Fruit fly (Drosophila melanogaster): ENCODE results near the gene aurB.

Gene aurB

DNA sequence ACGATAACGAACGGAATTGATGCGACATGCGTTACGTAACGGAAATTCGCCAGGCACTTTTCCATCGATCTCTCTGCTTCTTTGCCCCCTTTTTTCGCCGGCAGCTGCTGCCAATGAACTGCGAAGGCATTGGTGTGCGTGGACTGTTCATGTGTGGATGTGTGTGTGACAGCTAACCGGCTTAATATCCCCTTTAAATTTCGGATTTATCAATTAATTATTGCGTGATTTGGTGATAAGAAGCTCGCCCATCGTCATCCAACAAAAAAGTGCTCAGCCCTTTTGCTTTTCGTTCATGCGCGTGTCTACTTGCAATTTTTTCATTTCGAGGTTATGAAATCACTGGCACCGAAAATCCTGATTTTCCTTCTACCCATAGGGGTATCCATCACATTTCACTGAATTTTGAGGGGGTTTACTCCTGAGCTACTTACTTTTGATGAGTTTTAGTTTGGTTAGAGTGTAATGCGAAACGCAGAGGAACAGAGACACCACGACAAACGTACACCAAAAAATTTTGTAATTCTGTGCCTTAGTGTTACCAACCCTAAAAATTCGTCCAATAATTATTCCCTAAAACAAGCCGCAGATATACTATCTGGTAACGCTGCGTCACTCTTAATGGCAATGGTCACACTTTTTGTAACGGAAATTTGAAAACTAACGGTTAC is 7.4 kb downstream of the aurB start, which contains the start of gene porin (continued):
- TF ChIP-seq ssp (GFP tag; IDR thresholded peaks at IDR 0.05) (no peak), CG7963 (GFP tag; IDR thresholded peaks at IDR 0.05; ENCODE audit: partially characterized antibody) (no peak), zf30C (GFP tag; optimal IDR thresholded peaks at IDR 0.05) (no peak), insv (GFP tag; optimal IDR thresholded peaks at IDR 0.05) (peak in 1 of 2 experiments; percentile 41), en (GFP tag; optimal IDR thresholded peaks at IDR 0.05) (no peak), CG1603 (tag; optimal IDR thresholded peaks at IDR 0.05) (peak; percentile 84), gt (GFP tag; IDR thresholded peaks at IDR 0.05) (no peak), NfI (GFP tag; optimal IDR thresholded peaks at IDR 0.05) (no peak), bowl (GFP tag; IDR thresholded peaks at IDR 0.05) (no peak), corto (GFP tag; optimal IDR thresholded peaks at IDR 0.05) (no peak), Nf-YA (GFP tag; IDR thresholded peaks at IDR 0.05) (no peak), CG6272 (GFP tag; IDR thresholded peaks at IDR 0.05) (no peak), Atf6 (GFP tag; IDR thresholded peaks at IDR 0.05) (no peak), zen2 (GFP tag; IDR thresholded peaks at IDR 0.05; ENCODE audit: partially characterized antibody) (no peak), Ets97D (GFP tag; optimal IDR thresholded peaks at IDR 0.05) (peak; percentile 89), CG33213 (GFP tag; optimal IDR thresholded peaks at IDR 0.05) (peak; percentile 57), br (optimal IDR thresholded peaks at IDR 0.05) (no peak), nerfin-2 (GFP tag; IDR thresholded peaks at IDR 0.05; ENCODE audit: partially characterized antibody) (no peak), Tbp (GFP tag; optimal IDR thresholded peaks at IDR 0.05) (no peak), fd64A (GFP tag; optimal IDR thresholded peaks at IDR 0.05) (no peak), fd3F (GFP tag; optimal IDR thresholded peaks at IDR 0.05) (no peak), CG15479 (GFP tag; optimal IDR thresholded peaks at IDR 0.05) (peak; percentile 70), Spps (tag; optimal IDR thresholded peaks at IDR 0.05) (peak; percentile 19), maf-S (GFP tag; optimal IDR thresholded peaks at IDR 0.05) (no peak), CG30403 (GFP tag; optimal IDR thresholded peaks at IDR 0.05) (no peak), btn (GFP tag; optimal IDR thresholded peaks at IDR 0.05) (no peak), CG10654 (GFP tag; optimal IDR thresholded peaks at IDR 0.05) (no peak), Ada2b (GFP tag; IDR thresholded peaks at IDR 0.05) (no peak), cas (GFP tag; IDR thresholded peaks at IDR 0.05) (no peak), Sox100B (GFP tag; optimal IDR thresholded peaks at IDR 0.05) (no peak), CG8089 (GFP tag; optimal IDR thresholded peaks at IDR 0.05) (no peak), NFAT (GFP tag; IDR thresholded peaks at IDR 0.05) (no peak), Bdp1 (GFP tag; optimal IDR thresholded peaks at IDR 0.05) (no peak), pfk (GFP tag; optimal IDR thresholded peaks at IDR 0.05) (peak; percentile 62), chn (GFP tag; optimal IDR thresholded peaks at IDR 0.05) (no peak), bbx (GFP tag; IDR thresholded peaks at IDR 0.05; ENCODE audit: partially characterized antibody) (peak; percentile 67), ind (GFP tag; optimal IDR thresholded peaks at IDR 0.05) (no peak), Neu2 (GFP tag; optimal IDR thresholded peaks at IDR 0.05; ENCODE audit: borderline replicate concordance) (no peak), CG12104 (GFP tag; optimal IDR thresholded peaks at IDR 0.05) (no peak), CG3726 (GFP tag; IDR thresholded peaks at IDR 0.05) (no peak), pho (GFP tag; optimal IDR thresholded peaks at IDR 0.05) (no peak), TFAM (GFP tag; optimal IDR thresholded peaks at IDR 0.05) (no peak), CTCF (GFP tag; optimal IDR thresholded peaks at IDR 0.05) (peak; percentile 9), Hmr (GFP tag; optimal IDR thresholded peaks at IDR 0.05) (peak; percentile 62), trh (GFP tag; optimal IDR thresholded peaks at IDR 0.05) (no peak), gcm2 (GFP tag; optimal IDR thresholded peaks at IDR 0.05) (no peak), CG34376 (GFP tag; optimal IDR thresholded peaks at IDR 0.05) (peak; percentile 65), CG2116 (GFP tag; optimal IDR thresholded peaks at IDR 0.05) (peak; percentile 59), CG6813 (GFP tag; optimal IDR thresholded peaks at IDR 0.05) (no peak), CG3281 (GFP tag; optimal IDR thresholded peaks at IDR 0.05) (no peak), Dll (GFP tag; IDR thresholded peaks at IDR 0.05; ENCODE audit: partially characterized antibody) (no peak), NC2α (GFP tag; optimal IDR thresholded peaks at IDR 0.05) (no peak)
